Fruit fly (Drosophila melanogaster): ENCODE measurements around the gene CG9259.

DNA sequence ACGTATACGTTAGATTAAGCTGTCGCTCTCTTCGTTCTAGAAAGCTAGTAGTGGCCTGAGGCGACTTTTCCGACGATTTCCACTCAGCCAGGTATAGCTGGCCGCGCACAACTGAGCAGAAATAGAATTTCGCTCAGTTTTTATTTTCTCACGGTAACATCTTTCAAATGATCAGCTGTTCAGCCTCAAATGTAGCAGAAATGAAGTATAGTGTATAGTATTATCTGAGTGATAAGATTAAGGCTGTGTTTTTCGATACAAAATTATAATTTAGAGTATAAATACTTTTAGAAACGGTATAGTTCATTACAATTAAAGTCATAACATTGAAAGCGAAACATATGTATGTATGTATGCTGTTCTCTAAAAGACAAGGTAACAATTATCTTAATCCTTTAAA lies 2.8 kb upstream of the CG9259 start, which contains the start of gene CG33509:
- no peak for TF ChIP-seq tai (GFP tag; optimal IDR thresholded peaks at IDR 0.05)
- TF ChIP-seq h (GFP tag; optimal IDR thresholded peaks at IDR 0.05), result no peak
- TF ChIP-seq foxo (GFP tag; optimal IDR thresholded peaks at IDR 0.05), result no peak
- TF ChIP-seq HLH106 (tag; optimal IDR thresholded peaks at IDR 0.05), result no peak
- TF ChIP-seq usp (GFP tag; optimal IDR thresholded peaks at IDR 0.05), result no peak
- no peak for TF ChIP-seq Hr78 (GFP tag; optimal IDR thresholded peaks at IDR 0.05)
- TF ChIP-seq Hr83 (GFP tag; optimal IDR thresholded peaks at IDR 0.05; ENCODE audit: poor library complexity, severe bottlenecking), result no peak

All from whole organism, wandering third instar larva.